Worm (Caenorhabditis elegans) whole organism, young adult: ENCODE data around the gene F55G11.1.

Experiments used
- F57C9.4 ChIP-seq: sonication (generic microtip); optimal IDR thresholded peaks from 2 replicates; lab custom pipeline; 2017; ENCODE audit warnings: mild to moderate bottlenecking, missing genetic modification characterization, missing compliant biosample characterization
- ama-1 ChIP-seq, 3 experiments: fragments of 150-350 bp in 1 of 3; sonication (generic microtip) in 2 of 3; optimal IDR thresholded peaks; 2 replicates each; lab custom pipeline; 2014 to 2018; ENCODE audit warnings: missing biosample characterization in 2 of 3, missing genetic modification characterization in 2 of 3, missing genetic modification reagents in 2 of 3
- bed-1 ChIP-seq: fragments of 200-800 bp; sonication (Bioruptor generic); IDR thresholded peaks from 2 replicates; pipeline ENCODE4 v1.3.6; 2022; ENCODE audit warnings: missing genetic modification reagents, missing genetic modification characterization, missing compliant biosample characterization
- egl-18 ChIP-seq: fragments of 200-800 bp; sonication (Bioruptor generic); IDR thresholded peaks from 2 replicates; pipeline ENCODE4 v1.3.6; 2022; ENCODE audit warnings: missing genetic modification reagents, missing genetic modification characterization, missing compliant biosample characterization
- let-607 ChIP-seq, 2 experiments: fragments of 200-800 bp in 1 of 2; sonication (Bioruptor generic) in 1 of 2; sonication (generic microtip) in 1 of 2; optimal IDR thresholded peaks; 2 replicates each; lab custom pipeline; 2016 to 2018; ENCODE audit warnings: mild to moderate bottlenecking in 2 of 2, missing compliant biosample characterization in 2 of 2, missing genetic modification characterization in 2 of 2, moderate library complexity in 2 of 2, missing genotype in 1 of 2
- lin-35 ChIP-seq, 3 experiments: fragments of 150-350 bp in 2 of 3; sonication (generic microtip) in 1 of 3; optimal IDR thresholded peaks; 2 replicates each; lab custom pipeline; 2014 to 2018; ENCODE audit warnings: missing biosample characterization in 3 of 3, missing genetic modification characterization in 3 of 3, missing genetic modification reagents in 3 of 3
- nfya-1 ChIP-seq: sonication (generic microtip); optimal IDR thresholded peaks from 2 replicates; lab custom pipeline; 2017; ENCODE audit warnings: antibody characterized with exemption, missing compliant biosample characterization, missing genetic modification characterization, borderline replicate concordance; ENCODE audit not compliant: insufficient read depth
- nfya-2 ChIP-seq: fragments of 200-800 bp; sonication (Bioruptor generic); IDR thresholded peaks from 2 replicates; pipeline ENCODE4 v1.3.6; 2022; ENCODE audit warnings: missing genetic modification reagents, missing genetic modification characterization, missing compliant biosample characterization
- snpc-4 ChIP-seq, 5 experiments: fragments of 150-350 bp in 1 of 5; sonication (generic microtip) in 4 of 5; optimal IDR thresholded peaks; 2 replicates each; lab custom pipeline; 2014 to 2018; ENCODE audit warnings: missing genetic modification characterization in 5 of 5, missing biosample characterization in 3 of 5, antibody characterized with exemption in 2 of 5, mild to moderate bottlenecking in 2 of 5, missing compliant biosample characterization in 2 of 5, missing genotype in 2 of 5, moderate library complexity in 2 of 5, missing genetic modification reagents in 1 of 5
- unc-62 ChIP-seq: fragments of 150-350 bp; optimal IDR thresholded peaks from 2 replicates; lab custom pipeline; 2014; ENCODE audit warnings: missing biosample characterization, missing genetic modification reagents, missing genetic modification characterization
- ztf-28 ChIP-seq: fragments of 200-800 bp; sonication (Bioruptor generic); IDR thresholded peaks from 2 replicates; pipeline ENCODE4 v1.3.6; 2022; ENCODE audit warnings: missing genetic modification reagents, missing genetic modification characterization, missing compliant biosample characterization

ce11 chrIV:12960136-12960535, 13.7 kb upstream of the F55G11.1 start, which contains the start of gene F55G11.7:
- TF ChIP-seq nfya-1 (tag; lab: Kevin White, UChicago) (no peak), let-607 (tag; optimal IDR thresholded peaks at IDR 0.05; lab: Kevin White, UChicago) (no peak), egl-18 (GFP tag; lab: Robert Waterston, UW) (no peak), nfya-2 (GFP tag; lab: Robert Waterston, UW) (no peak), snpc-4 (GFP tag; optimal IDR thresholded peaks at IDR 0.05; lab: Kevin White, UChicago) (no peak), snpc-4 (tag; optimal IDR thresholded peaks at IDR 0.05; lab: Kevin White, UChicago) (no peak), ama-1 (optimal IDR thresholded peaks at IDR 0.05; lab: Kevin White, UChicago) (no peak), ama-1 (GFP tag; optimal IDR thresholded peaks at IDR 0.05; lab: Kevin White, UChicago) (no peak), ztf-28 (no peak), lin-35 (GFP tag; optimal IDR thresholded peaks at IDR 0.05; lab: Kevin White, UChicago) (no peak), F57C9.4 (tag; lab: Kevin White, UChicago) (no peak), unc-62 (GFP tag; lab: Kevin White, UChicago) (no peak), bed-1 (GFP tag; lab: Robert Waterston, UW) (no peak)
